Worm (Caenorhabditis elegans) whole organism, L4 larva: ENCODE results near the gene glr-2.

Experiments used
- F26F4.8 ChIP-seq: fragments of 200-800 bp; sonication (Bioruptor generic); conservative IDR thresholded peaks from 2 replicates; pipeline ENCODE4 v1.3.6; 2022; ENCODE audit warnings: missing genetic modification characterization, missing compliant biosample characterization
- F37D6.2 ChIP-seq: sonication (generic microtip); optimal IDR thresholded peaks from 2 replicates; lab custom pipeline; 2016; ENCODE audit warnings: mild to moderate bottlenecking, missing genetic modification characterization, missing compliant biosample characterization
- F44E2.7 ChIP-seq: fragments of 200-800 bp; sonication (Bioruptor generic); IDR thresholded peaks from 2 replicates; pipeline ENCODE4 v2.1.2; 2022; ENCODE audit warnings: missing genetic modification characterization, missing compliant biosample characterization
- T20F7.1 ChIP-seq: fragments of 200-800 bp; sonication (Bioruptor generic); optimal IDR thresholded peaks from 2 replicates; lab custom pipeline; 2018; ENCODE audit warnings: mild to moderate bottlenecking, missing genetic modification characterization, missing compliant biosample characterization
- T26A8.4 ChIP-seq: fragments of 200-800 bp; sonication (Bioruptor generic); IDR thresholded peaks from 2 replicates; pipeline ENCODE4 v1.3.6; 2022; ENCODE audit warnings: missing genetic modification characterization, missing compliant biosample characterization
- aha-1 ChIP-seq: fragments of 150-350 bp; peaks from one replicate; lab custom pipeline; 2014; ENCODE audit warnings: missing biosample characterization, missing genetic modification characterization
- ama-1 ChIP-seq: fragments of 150-350 bp; optimal IDR thresholded peaks from 2 replicates; lab custom pipeline; 2014; ENCODE audit warnings: inconsistent platforms, mixed read lengths
- ceh-62 ChIP-seq: sonication (generic microtip); optimal IDR thresholded peaks from 2 replicates; lab custom pipeline; 2017; ENCODE audit warnings: missing biosample characterization, missing genetic modification characterization
- daf-16 ChIP-seq, 3 experiments: sonication (generic microtip); optimal IDR thresholded peaks; 2 replicates each; lab custom pipeline; 2016 to 2017; ENCODE audit warnings: missing genetic modification characterization in 3 of 3, missing genetic modification reagents in 3 of 3, mild to moderate bottlenecking in 2 of 3, missing compliant biosample characterization in 2 of 3, missing biosample characterization in 1 of 3, moderate library complexity in 1 of 3
- dmd-6 ChIP-seq: fragments of 200-800 bp; sonication (Bioruptor generic); IDR thresholded peaks from 2 replicates; pipeline ENCODE4 v1.3.6; 2022; ENCODE audit warnings: missing genetic modification reagents, missing genetic modification characterization, missing compliant biosample characterization
- dpl-1 ChIP-seq: fragments of 150-350 bp; optimal IDR thresholded peaks from 2 replicates; lab custom pipeline; 2014; ENCODE audit warnings: missing biosample characterization, missing genetic modification reagents, missing genetic modification characterization
- dve-1 ChIP-seq: sonication (generic microtip); optimal IDR thresholded peaks from 2 replicates; lab custom pipeline; 2017; ENCODE audit warnings: antibody characterized with exemption, mild to moderate bottlenecking, missing genetic modification characterization, missing compliant biosample characterization; ENCODE audit not compliant: insufficient read depth
- egl-43 ChIP-seq: fragments of 200-800 bp; sonication (Bioruptor generic); IDR thresholded peaks from 2 replicates; pipeline ENCODE4 v1.3.6; 2022; ENCODE audit warnings: missing genetic modification reagents, missing genetic modification characterization, missing compliant biosample characterization
- fkh-10 ChIP-seq: fragments of 150-350 bp; optimal IDR thresholded peaks from 2 replicates; lab custom pipeline; 2014; ENCODE audit warnings: missing biosample characterization, missing genetic modification reagents, missing genetic modification characterization
- hif-1 ChIP-seq, 2 experiments: sonication (generic microtip); optimal IDR thresholded peaks; 2 replicates each; lab custom pipeline; 2016 to 2017; ENCODE audit warnings: missing compliant biosample characterization in 2 of 2, missing genetic modification characterization in 2 of 2, missing genetic modification reagents in 2 of 2, missing genotype in 2 of 2, mild to moderate bottlenecking in 1 of 2
- hlh-11 ChIP-seq: fragments of 200-800 bp; sonication (Bioruptor generic); optimal IDR thresholded peaks from 2 replicates; lab custom pipeline; 2018; ENCODE audit warnings: mild to moderate bottlenecking, missing genetic modification characterization, missing compliant biosample characterization
- hlh-30 ChIP-seq: sonication (generic microtip); optimal IDR thresholded peaks from 2 replicates; lab custom pipeline; 2017; ENCODE audit warnings: antibody characterized with exemption, mild to moderate bottlenecking, missing genetic modification characterization, missing compliant biosample characterization; ENCODE audit not compliant: insufficient read depth
- hmg-1.1 ChIP-seq: fragments of 200-800 bp; sonication (Bioruptor generic); IDR thresholded peaks from 2 replicates; pipeline ENCODE4 v1.3.6; 2022; ENCODE audit warnings: missing genetic modification reagents, missing genetic modification characterization, missing compliant biosample characterization
- jun-1 ChIP-seq: fragments of 150-350 bp; optimal IDR thresholded peaks from 2 replicates; lab custom pipeline; 2014; ENCODE audit warnings: missing biosample characterization, missing genetic modification reagents, missing genetic modification characterization
- lin-1 ChIP-seq: fragments of 200-800 bp; sonication (Bioruptor generic); IDR thresholded peaks from 2 replicates; pipeline ENCODE4 v1.3.6; 2022; ENCODE audit warnings: missing genetic modification reagents, missing genetic modification characterization, missing compliant biosample characterization
- lir-3 ChIP-seq: sonication (generic microtip); optimal IDR thresholded peaks from 2 replicates; lab custom pipeline; 2016; ENCODE audit warnings: mild to moderate bottlenecking, missing genetic modification characterization, missing compliant biosample characterization
- lsy-2 ChIP-seq, 2 experiments: fragments of 150-350 bp in 1 of 2; sonication (generic microtip) in 1 of 2; optimal IDR thresholded peaks; 2 replicates each; lab custom pipeline; 2014 to 2017; ENCODE audit warnings: missing biosample characterization in 2 of 2, missing genetic modification characterization in 2 of 2
- madf-9 ChIP-seq: fragments of 200-800 bp; sonication (Bioruptor generic); conservative IDR thresholded peaks from 2 replicates; pipeline ENCODE4 v1.3.6; 2022; ENCODE audit warnings: missing genetic modification reagents, missing genetic modification characterization, missing compliant biosample characterization
- mdl-1 ChIP-seq, 2 experiments: fragments of 150-350 bp in 1 of 2; sonication (generic microtip) in 1 of 2; optimal IDR thresholded peaks; 2 replicates each; lab custom pipeline; 2014 to 2017; ENCODE audit warnings: missing biosample characterization in 2 of 2, missing genetic modification characterization in 2 of 2
- mep-1 ChIP-seq: fragments of 150-350 bp; sonication (generic microtip); optimal IDR thresholded peaks from 3 replicates; lab custom pipeline; 2014; ENCODE audit warnings: missing biosample characterization, missing genetic modification characterization
- mes-2 ChIP-seq: sonication (generic microtip); optimal IDR thresholded peaks from 2 replicates; lab custom pipeline; 2016; ENCODE audit warnings: missing genotype, mild to moderate bottlenecking, missing genetic modification characterization, missing compliant biosample characterization; ENCODE audit not compliant: poor library complexity, severe bottlenecking
- nhr-237 ChIP-seq: sonication (generic microtip); optimal IDR thresholded peaks from 2 replicates; lab custom pipeline; 2017; ENCODE audit warnings: missing biosample characterization, missing genetic modification characterization
- nhr-28 ChIP-seq: fragments of 150-350 bp; optimal IDR thresholded peaks from 2 replicates; lab custom pipeline; 2014; ENCODE audit warnings: missing biosample characterization, missing genetic modification characterization
- nhr-6 ChIP-seq: fragments of 150-350 bp; optimal IDR thresholded peaks from 2 replicates; lab custom pipeline; 2014; ENCODE audit warnings: missing biosample characterization, missing genetic modification characterization
- php-3 ChIP-seq: fragments of 200-800 bp; sonication (Bioruptor generic); IDR thresholded peaks from 2 replicates; pipeline ENCODE4 v1.3.6; 2022; ENCODE audit warnings: missing genetic modification reagents, missing genetic modification characterization, missing compliant biosample characterization
- pqm-1 ChIP-seq: sonication (generic microtip); optimal IDR thresholded peaks from 2 replicates; lab custom pipeline; 2017; ENCODE audit warnings: missing biosample characterization, missing genetic modification characterization
- rbr-2 ChIP-seq: sonication (generic microtip); optimal IDR thresholded peaks from 2 replicates; lab custom pipeline; 2016; ENCODE audit warnings: missing genotype, missing genetic modification characterization, missing compliant biosample characterization
- saeg-2 ChIP-seq: fragments of 200-800 bp; sonication (Bioruptor generic); IDR thresholded peaks from 2 replicates; pipeline ENCODE4 v1.3.6; 2022; ENCODE audit warnings: missing genetic modification reagents, missing genetic modification characterization, missing compliant biosample characterization
- set-16 ChIP-seq: fragments of 200-800 bp; sonication (Bioruptor generic); IDR thresholded peaks from 2 replicates; pipeline ENCODE4 v1.3.6; 2022; ENCODE audit warnings: missing genetic modification reagents, missing genetic modification characterization, missing compliant biosample characterization
- snpc-4 ChIP-seq: fragments of 150-350 bp; optimal IDR thresholded peaks from 2 replicates; lab custom pipeline; 2014; ENCODE audit warnings: missing biosample characterization, missing genetic modification characterization
- tag-97 ChIP-seq: fragments of 200-800 bp; sonication (Bioruptor generic); IDR thresholded peaks from 2 replicates; pipeline ENCODE4 v1.3.6; 2022; ENCODE audit warnings: missing genetic modification characterization, missing compliant biosample characterization
- unc-62 ChIP-seq, 3 experiments: fragments of 150-350 bp in 1 of 3; sonication (generic microtip); optimal IDR thresholded peaks in 2 of 3; peaks in 1 of 3; 1 replicate in 1 of 3; 2 replicates in 2 of 3; lab custom pipeline; 2014 to 2017; ENCODE audit warnings: missing biosample characterization in 3 of 3, missing genetic modification characterization in 3 of 3, missing genetic modification reagents in 3 of 3, missing genotype in 1 of 3
- vab-7 ChIP-seq: fragments of 200-800 bp; sonication (Bioruptor generic); IDR thresholded peaks from 2 replicates; pipeline ENCODE4 v1.3.6; 2022; ENCODE audit warnings: missing genetic modification reagents, missing genetic modification characterization, missing compliant biosample characterization
- ztf-7 ChIP-seq: fragments of 150-350 bp; optimal IDR thresholded peaks from 2 replicates; lab custom pipeline; 2014; ENCODE audit warnings: missing biosample characterization, missing genetic modification characterization

Gene glr-2

ce11 chrIII:7170090-7170489 lies 25.3 kb upstream of the glr-2 start:
- peak in 1 of 2 experiments; percentile 90 for TF ChIP-seq unc-62 (GFP tag; optimal IDR thresholded peaks at IDR 0.05 in 1 of 2; lab: Kevin White, UChicago)
- no peak for TF ChIP-seq unc-62 (tag; optimal IDR thresholded peaks at IDR 0.05; lab: Kevin White, UChicago)
- TF ChIP-seq saeg-2, result no peak
- TF ChIP-seq aha-1 (tag; lab: Kevin White, UChicago), result peak; percentile 81

DNA sequence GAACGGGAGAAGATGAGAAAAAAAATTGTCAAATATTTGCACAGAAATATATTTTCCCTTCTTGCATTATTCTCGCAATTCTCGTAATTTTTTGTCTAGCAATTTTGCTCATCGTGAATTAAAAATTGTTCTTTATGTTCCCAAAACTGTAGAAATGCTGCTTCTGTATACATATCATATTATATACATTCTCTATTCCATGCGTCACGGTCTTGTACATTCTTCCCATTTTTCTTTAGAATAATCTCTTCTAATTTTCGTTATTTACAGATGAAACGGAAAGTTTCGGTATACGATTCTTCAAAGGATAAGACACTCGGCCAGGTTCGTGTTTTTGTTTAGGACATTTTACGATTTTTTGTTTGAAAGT lies 22.8 kb upstream of the glr-2 start, which contains the start of gene acs-4:
TSS of gene acs-4 (plus strand) at position 271 of the 370 bp plus-strand sequence.
- TF ChIP-seq unc-62 (GFP tag; optimal IDR thresholded peaks at IDR 0.05 in 1 of 2; lab: Kevin White, UChicago) (peak in 1 of 2 experiments; percentile 53), unc-62 (tag; optimal IDR thresholded peaks at IDR 0.05; lab: Kevin White, UChicago) (no peak), aha-1 (tag; lab: Kevin White, UChicago) (no peak)

DNA sequence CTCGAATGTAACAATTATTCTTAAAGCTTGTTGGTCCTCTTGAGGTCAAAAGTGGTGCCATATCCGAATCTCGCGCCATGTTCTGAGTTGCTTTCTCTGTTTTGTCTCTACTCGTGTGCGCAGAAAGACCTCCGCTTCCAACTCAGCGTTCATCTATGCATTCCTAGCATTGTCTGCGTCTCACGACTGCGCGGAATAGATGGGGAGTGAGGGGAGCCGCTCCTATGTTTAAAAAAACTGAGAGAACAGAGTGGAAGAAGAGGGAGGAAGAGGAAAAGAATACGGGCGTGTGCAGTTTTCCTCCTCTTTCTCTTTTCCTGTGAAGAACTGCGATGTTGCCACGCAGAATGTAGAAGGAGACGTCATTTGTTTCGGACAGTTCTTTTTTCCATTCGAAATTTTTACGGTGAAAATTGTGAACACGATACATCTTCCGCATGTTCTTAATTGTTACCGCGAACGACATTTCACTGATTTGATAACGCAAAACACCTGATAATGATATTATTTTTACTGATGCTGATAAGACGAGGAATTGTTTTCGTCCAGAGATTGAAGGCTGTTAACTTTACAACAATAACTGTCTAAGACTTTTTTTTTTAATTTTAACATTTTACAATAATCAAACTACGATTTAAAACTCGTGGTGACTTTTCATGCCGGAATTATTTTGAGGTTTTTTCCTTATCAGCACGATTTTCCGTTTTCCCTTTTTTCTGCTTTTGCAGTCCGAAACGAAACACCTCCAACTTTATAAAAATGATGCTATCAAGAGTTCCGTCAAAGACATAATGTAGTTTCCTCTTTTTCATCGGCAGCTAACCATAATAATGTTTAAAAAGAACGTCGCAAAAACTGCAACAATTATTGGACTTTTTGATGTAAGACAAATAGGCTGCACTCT lies 22.2 kb upstream of the glr-2 start:
- TF ChIP-seq snpc-4 (no peak), vab-7 (GFP tag; lab: Robert Waterston, UW) (no peak), mes-2 (tag; lab: Kevin White, UChicago) (peak; percentile 51), hmg-1.1 (GFP tag; lab: Robert Waterston, UW) (peak; percentile 80), F37D6.2 (tag; lab: Kevin White, UChicago) (peak; percentile 9), aha-1 (tag; lab: Kevin White, UChicago) (no peak), F44E2.7 (no peak), nhr-28 (tag; lab: Kevin White, UChicago) (peak; percentile 69), nhr-6 (tag; lab: Kevin White, UChicago) (peak; percentile 29), hlh-30 (tag; lab: Kevin White, UChicago) (peak; percentile 40), dpl-1 (GFP tag; lab: Kevin White, UChicago) (peak; percentile 2), dve-1 (peak; percentile 12), pqm-1 (peak; percentile 84), lir-3 (no peak), mep-1 (tag; lab: Kevin White, UChicago) (peak; percentile 76), dmd-6 (GFP tag; lab: Robert Waterston, UW) (peak; percentile 45), T20F7.1 (peak; percentile 19), lin-1 (0 out of 2 replicates have a peak, but pooled peaks have one; percentile 37), php-3 (GFP tag; lab: Robert Waterston, UW) (peak; percentile 89), rbr-2 (tag; lab: Kevin White, UChicago) (peak; percentile 64), T26A8.4 (GFP tag; lab: Robert Waterston, UW) (no peak), ama-1 (lab: Kevin White, UChicago) (peak; percentile 2), madf-9 (GFP tag; lab: Robert Waterston, UW) (0 out of 2 replicates have a peak, but pooled peaks have one; percentile 23), ceh-62 (no peak), jun-1 (tag; lab: Kevin White, UChicago) (peak; percentile 2), hif-1 (tag; optimal IDR thresholded peaks at IDR 0.05; lab: Kevin White, UChicago) (peak in 1 of 2 experiments; percentile 20), tag-97 (GFP tag; lab: Robert Waterston, UW) (no peak), nhr-237 (tag; lab: Kevin White, UChicago) (no peak), set-16 (GFP tag; lab: Robert Waterston, UW) (peak; percentile 31), hlh-11 (tag; lab: Kevin White, UChicago) (peak; percentile 58), F26F4.8 (no peak), fkh-10 (peak; percentile 21), ztf-7 (tag; lab: Kevin White, UChicago) (peak; percentile 5), mdl-1 (tag; optimal IDR thresholded peaks at IDR 0.05; lab: Kevin White, UChicago) (peak in 1 of 2 experiments; percentile 41), daf-16 (GFP tag; optimal IDR thresholded peaks at IDR 0.05; lab: Kevin White, UChicago) (no peak), daf-16 (tag; optimal IDR thresholded peaks at IDR 0.05; lab: Kevin White, UChicago) (peak; percentile 74), lsy-2 (tag; optimal IDR thresholded peaks at IDR 0.05; lab: Kevin White, UChicago) (peak in 1 of 2 experiments; percentile 57), egl-43 (GFP tag; lab: Robert Waterston, UW) (peak; percentile 61; the same call in 1 of the 2 replicates)
- TF ChIP-seq, all 104 proteins: peak for 27
